Worm (Caenorhabditis elegans): ENCODE data around the gene F55H2.8.
A peak's percentile ranks its signal among the peaks of the same experiment; 100 is the strongest.

The F55H2.8 gene

ce11 chrIII:9476564-9476963 is 37.1 kb upstream of the F55H2.8 start:
- TF ChIP-seq F44E2.7 (GFP tag; IDR thresholded peaks at IDR 0.05) (no peak), dmd-6 (GFP tag; IDR thresholded peaks at IDR 0.05) (peak; percentile 40; the same call in 1 of the 2 replicates), dve-1 (tag; optimal IDR thresholded peaks at IDR 0.05; ENCODE audit: insufficient read depth) (peak; percentile 7)

ce11 chrIII:9482423-9482993 is 31.2 kb upstream of the F55H2.8 start:
- TF ChIP-seq aha-1 (tag) (peak; percentile 73), lsy-2 (tag; optimal IDR thresholded peaks at IDR 0.05) (peak in 1 of 2 experiments; percentile 17), rbr-2 (tag; optimal IDR thresholded peaks at IDR 0.05) (no peak), Y5F2A.4 (GFP tag; optimal IDR thresholded peaks at IDR 0.05) (no peak)

ce11 chrIII:9483716-9484115 is 30.0 kb upstream of the F55H2.8 start:
- TF ChIP-seq nhr-111 (GFP tag; optimal IDR thresholded peaks at IDR 0.05) (no peak), mep-1 (tag; optimal IDR thresholded peaks at IDR 0.05) (peak; percentile 4), R02D3.7 (tag; optimal IDR thresholded peaks at IDR 0.05) (no peak), unc-62 (GFP tag; optimal IDR thresholded peaks at IDR 0.05 in 1 of 2) (peak in 1 of 2 experiments; percentile 23), unc-62 (tag; optimal IDR thresholded peaks at IDR 0.05) (no peak), nhr-48 (tag; optimal IDR thresholded peaks at IDR 0.05) (peak; percentile 3), mes-2 (tag; optimal IDR thresholded peaks at IDR 0.05; ENCODE audit: poor library complexity, severe bottlenecking) (peak; percentile 34), vab-7 (GFP tag; IDR thresholded peaks at IDR 0.05) (no peak), madf-9 (GFP tag; conservative IDR thresholded peaks at IDR 0.05) (no peak), nhr-11 (tag; optimal IDR thresholded peaks at IDR 0.05) (peak; percentile 21), rbr-2 (tag; optimal IDR thresholded peaks at IDR 0.05) (peak; percentile 18)

ce11 chrIII:9485373-9485772 is 28.3 kb upstream of the F55H2.8 start, which contains the start of gene bre-3:
TSS of gene bre-3 (minus strand) at chrIII:9485473.
- TF ChIP-seq aha-1 (tag) (peak; percentile 69), ces-1 (GFP tag; optimal IDR thresholded peaks at IDR 0.05) (no peak)

- TF ChIP-seq lir-3 (tag; optimal IDR thresholded peaks at IDR 0.05), result no peak
- TF ChIP-seq nhr-42 (GFP tag; IDR thresholded peaks at IDR 0.05), result no peak
- TF ChIP-seq ztf-7 (tag; optimal IDR thresholded peaks at IDR 0.05), result no peak
- TF ChIP-seq set-16 (GFP tag; IDR thresholded peaks at IDR 0.05), result no peak
- TF ChIP-seq dve-1 (tag; optimal IDR thresholded peaks at IDR 0.05; ENCODE audit: insufficient read depth), result peak; percentile 67
- TF ChIP-seq unc-62 (GFP tag; optimal IDR thresholded peaks at IDR 0.05 in 1 of 2), result no peak
- no peak for TF ChIP-seq unc-62 (tag; optimal IDR thresholded peaks at IDR 0.05)
- no peak for TF ChIP-seq ceh-20 (GFP tag; IDR thresholded peaks at IDR 0.05)
- no peak for TF ChIP-seq F44E2.7 (GFP tag; IDR thresholded peaks at IDR 0.05)
- no peak for TF ChIP-seq lsy-2 (tag; optimal IDR thresholded peaks at IDR 0.05)
- peak; percentile 31 for TF ChIP-seq hlh-11 (tag; optimal IDR thresholded peaks at IDR 0.05)
- TF ChIP-seq nhr-28 (tag; optimal IDR thresholded peaks at IDR 0.05), result peak; percentile 53
- no peak for TF ChIP-seq Y75B8A.6 (GFP tag; IDR thresholded peaks at IDR 0.05)
- TF ChIP-seq mdl-1 (tag; optimal IDR thresholded peaks at IDR 0.05), result no peak
- TF ChIP-seq php-3 (GFP tag; IDR thresholded peaks at IDR 0.05), result no peak
- peak; percentile 66 for TF ChIP-seq pqm-1 (tag; optimal IDR thresholded peaks at IDR 0.05)
- TF ChIP-seq vab-7 (GFP tag; IDR thresholded peaks at IDR 0.05), result no peak
- TF ChIP-seq dmd-9 (GFP tag; IDR thresholded peaks at IDR 0.05), result no peak
- no peak for TF ChIP-seq nhr-25 (tag; optimal IDR thresholded peaks at IDR 0.05; ENCODE audit: borderline replicate concordance, insufficient read depth)
- TF ChIP-seq lin-1 (GFP tag; IDR thresholded peaks at IDR 0.05), result no peak
- no peak for TF ChIP-seq zip-2 (tag; optimal IDR thresholded peaks at IDR 0.05)
- no peak for TF ChIP-seq lin-13 (GFP tag; optimal IDR thresholded peaks at IDR 0.05)
- TF ChIP-seq fkh-10 (GFP tag; optimal IDR thresholded peaks at IDR 0.05), result no peak
- TF ChIP-seq F49E8.2 (tag; optimal IDR thresholded peaks at IDR 0.05; ENCODE audit: borderline replicate concordance), result no peak
- no peak for TF ChIP-seq T26A8.4 (GFP tag; IDR thresholded peaks at IDR 0.05)
- TF ChIP-seq lin-15B (tag; optimal IDR thresholded peaks at IDR 0.05), result no peak
- TF ChIP-seq nhr-111 (GFP tag; optimal IDR thresholded peaks at IDR 0.05), result no peak
- TF ChIP-seq rbr-2 (tag; optimal IDR thresholded peaks at IDR 0.05), result no peak
- no peak for TF ChIP-seq lin-38 (GFP tag; IDR thresholded peaks at IDR 0.05)
- no peak for TF ChIP-seq skn-1 (tag; optimal IDR thresholded peaks at IDR 0.05)
- TF ChIP-seq D1046.2 (GFP tag; IDR thresholded peaks at IDR 0.05), result no peak
- TF ChIP-seq snpc-4 (tag; optimal IDR thresholded peaks at IDR 0.05), result no peak
- TF ChIP-seq dmd-6 (GFP tag; IDR thresholded peaks at IDR 0.05), result peak; percentile 53
These were observed 26.2 kb upstream of the F55H2.8 start for ce11 chrIII:9487454-9487853.
